Fruit fly (Drosophila melanogaster): Measurements from ENCODE around the gene Hcf.

Hcf gene

dm6 chr4:404325-404724 lies 44.6 kb downstream of the Hcf start (continued):
- no peak for TF ChIP-seq z (GFP tag; IDR thresholded peaks at IDR 0.05)
- peak; percentile 64 for TF ChIP-seq Sox100B (GFP tag; optimal IDR thresholded peaks at IDR 0.05)
- no peak for TF ChIP-seq tgo (GFP tag; IDR thresholded peaks at IDR 0.05)
- TF ChIP-seq tll (GFP tag; optimal IDR thresholded peaks at IDR 0.05) = peak in 1 of 2 experiments; percentile 14
- TF ChIP-seq Dad (GFP tag; optimal IDR thresholded peaks at IDR 0.05) = no peak
- no peak for TF ChIP-seq ab (GFP tag; optimal IDR thresholded peaks at IDR 0.05)
- peak; percentile 87 for TF ChIP-seq Med (GFP tag)
- no peak for TF ChIP-seq CG9932 (GFP tag; IDR thresholded peaks at IDR 0.05)
- peak; percentile 32 for TF ChIP-seq CG6654 (GFP tag; optimal IDR thresholded peaks at IDR 0.05)
- TF ChIP-seq slp2 (GFP tag; optimal IDR thresholded peaks at IDR 0.05) = no peak
- TF ChIP-seq schlank (tag; optimal IDR thresholded peaks at IDR 0.05) = no peak
- peak; percentile 48 for TF ChIP-seq Hmr (GFP tag; optimal IDR thresholded peaks at IDR 0.05)
- no peak for TF ChIP-seq Sin3A (optimal IDR thresholded peaks at IDR 0.05)
- TF ChIP-seq MBD-R2 (GFP tag; IDR thresholded peaks at IDR 0.05) = no peak
- peak; percentile 96 for TF ChIP-seq CG14965 (GFP tag; optimal IDR thresholded peaks at IDR 0.05; ENCODE audit: borderline replicate concordance)
- TF ChIP-seq NK7.1 (GFP tag; optimal IDR thresholded peaks at IDR 0.05) = no peak
- TF ChIP-seq Antp (GFP tag; optimal IDR thresholded peaks at IDR 0.05) = no peak
- TF ChIP-seq CG6175 (GFP tag; IDR thresholded peaks at IDR 0.05) = no peak
- TF ChIP-seq Bteb2 (GFP tag; optimal IDR thresholded peaks at IDR 0.05) = no peak
- TF ChIP-seq CG8089 (GFP tag; optimal IDR thresholded peaks at IDR 0.05) = no peak
- TF ChIP-seq CG7839 (tag; optimal IDR thresholded peaks at IDR 0.05) = peak; percentile 54
- TF ChIP-seq abd-A (tag; optimal IDR thresholded peaks at IDR 0.05) = no peak
- TF ChIP-seq CG18262 (tag; optimal IDR thresholded peaks at IDR 0.05) = peak; percentile 61
- no peak for TF ChIP-seq CG11093 (GFP tag; IDR thresholded peaks at IDR 0.05)
- TF ChIP-seq Adf1 (GFP tag; IDR thresholded peaks at IDR 0.05) = no peak
- no peak for TF ChIP-seq CG11696 (GFP tag; IDR thresholded peaks at IDR 0.05)
- TF ChIP-seq rib (GFP tag; IDR thresholded peaks at IDR 0.05) = no peak
- TF ChIP-seq CG1529 (GFP tag; optimal IDR thresholded peaks at IDR 0.05) = peak; percentile 60
- TF ChIP-seq sens (GFP tag) = peak; percentile 40
- TF ChIP-seq bsh (GFP tag; optimal IDR thresholded peaks at IDR 0.05) = peak; percentile 50 to 55
- TF ChIP-seq Eip74EF (GFP tag; optimal IDR thresholded peaks at IDR 0.05) = peak in 1 of 2 experiments; percentile 48
- TF ChIP-seq CG10274 (GFP tag; optimal IDR thresholded peaks at IDR 0.05) = no peak
- no peak for TF ChIP-seq Elba2 (GFP tag; optimal IDR thresholded peaks at IDR 0.05)
- no peak for TF ChIP-seq jigr1 (GFP tag; IDR thresholded peaks at IDR 0.05)
- TF ChIP-seq crol (GFP tag; IDR thresholded peaks at IDR 0.05) = no peak
- no peak for TF ChIP-seq GATAe (GFP tag; conservative IDR thresholded peaks at IDR 0.05)
- TF ChIP-seq dimm (GFP tag; IDR thresholded peaks at IDR 0.05) = no peak
- no peak for TF ChIP-seq sens-2 (GFP tag; IDR thresholded peaks at IDR 0.05)
- no peak for TF ChIP-seq Dip3 (GFP tag; optimal IDR thresholded peaks at IDR 0.05)
- peak; percentile 47 for TF ChIP-seq CG4820 (GFP tag; optimal IDR thresholded peaks at IDR 0.05)
- TF ChIP-seq Sry-δ (GFP tag; optimal IDR thresholded peaks at IDR 0.05) = no peak
- TF ChIP-seq CG12769 (tag; optimal IDR thresholded peaks at IDR 0.05) = no peak
- no peak for TF ChIP-seq ems (GFP tag; optimal IDR thresholded peaks at IDR 0.05)
- peak; percentile 70 for TF ChIP-seq CG7987 (GFP tag; optimal IDR thresholded peaks at IDR 0.05)
- peak in 1 of 2 experiments; percentile 16 for TF ChIP-seq Pdp1 (GFP tag; optimal IDR thresholded peaks at IDR 0.05)
- TF ChIP-seq chif (GFP tag; optimal IDR thresholded peaks at IDR 0.05) = no peak
- TF ChIP-seq klu (GFP tag; IDR thresholded peaks at IDR 0.05) = no peak
- peak; percentile 47; the same call in 1 of the 2 replicates for TF ChIP-seq stc (GFP tag; IDR thresholded peaks at IDR 0.05)
- no peak for TF ChIP-seq Ets65A (GFP tag)
- peak; percentile 60 for TF ChIP-seq az2 (GFP tag; optimal IDR thresholded peaks at IDR 0.05)
- TF ChIP-seq btn (GFP tag; optimal IDR thresholded peaks at IDR 0.05) = no peak
- TF ChIP-seq Taf1 (GFP tag; IDR thresholded peaks at IDR 0.05) = no peak
- TF ChIP-seq lab (GFP tag; optimal IDR thresholded peaks at IDR 0.05) = peak; percentile 51
